Fruit fly (Drosophila melanogaster) whole organism, embryonic: Measurements from ENCODE around the gene dgt1.

Experiments used
- Atf6 ChIP-seq: fragments of 200-800 bp; sonication (Bioruptor generic); IDR thresholded peaks from 2 replicates; pipeline ENCODE4 v1.3.6; 2022; ENCODE audit warnings: missing biosample characterization, missing genetic modification characterization
- Bdp1 ChIP-seq: fragments of 200-800 bp; sonication (Bioruptor generic); optimal IDR thresholded peaks from 3 replicates; lab custom pipeline; 2016; ENCODE audit warnings: missing biosample characterization, missing genetic modification characterization
- CG10321 ChIP-seq: fragments of 200-800 bp; sonication (Bioruptor generic); IDR thresholded peaks from 2 replicates; pipeline ENCODE4 v1.3.6; 2022; ENCODE audit warnings: missing biosample characterization, missing genetic modification characterization
- CG10959 ChIP-seq: fragments of 200-800 bp; sonication (Bioruptor generic); IDR thresholded peaks from 2 replicates; pipeline ENCODE4 v1.3.6; 2022; ENCODE audit warnings: missing biosample characterization, missing genetic modification characterization
- CG13296 ChIP-seq: fragments of 200-800 bp; sonication (Bioruptor generic); optimal IDR thresholded peaks from 3 replicates; lab custom pipeline; 2018; ENCODE audit warnings: missing biosample characterization, mild to moderate bottlenecking, missing genetic modification characterization
- CG13624 ChIP-seq: fragments of 200-800 bp; sonication (Bioruptor generic); optimal IDR thresholded peaks from 2 replicates; lab custom pipeline; 2016; ENCODE audit warnings: missing biosample characterization, missing genetic modification characterization
- CG13894 ChIP-seq: fragments of 200-800 bp; sonication (Bioruptor generic); optimal IDR thresholded peaks from 3 replicates; lab custom pipeline; 2018; ENCODE audit warnings: missing biosample characterization, mild to moderate bottlenecking, missing genetic modification characterization, moderate library complexity
- CG14014 ChIP-seq: fragments of 200-800 bp; sonication (Bioruptor generic); IDR thresholded peaks from 2 replicates; pipeline ENCODE4 v1.3.6; 2022; ENCODE audit warnings: missing biosample characterization, missing genetic modification characterization
- CG15073 ChIP-seq: fragments of 200-800 bp; sonication (Bioruptor generic); optimal IDR thresholded peaks from 2 replicates; lab custom pipeline; 2016; ENCODE audit warnings: missing biosample characterization, missing genetic modification characterization
- CG1603 ChIP-seq: fragments of 200-800 bp; sonication (Bioruptor generic); optimal IDR thresholded peaks from 2 replicates; lab custom pipeline; 2019; ENCODE audit warnings: missing biosample characterization, mild to moderate bottlenecking, missing genetic modification characterization, moderate library complexity
- CG17328 ChIP-seq: fragments of 200-800 bp; sonication (Bioruptor generic); IDR thresholded peaks from 2 replicates; pipeline ENCODE4 v1.3.6; 2022; ENCODE audit warnings: missing biosample characterization, missing genetic modification characterization
- CG17359 ChIP-seq: fragments of 200-800 bp; sonication (Bioruptor generic); optimal IDR thresholded peaks from 3 replicates; lab custom pipeline; 2018; ENCODE audit warnings: missing biosample characterization, mild to moderate bottlenecking, missing genetic modification characterization, moderate library complexity
- CG30431 ChIP-seq: fragments of 200-800 bp; sonication (Bioruptor generic); optimal IDR thresholded peaks from 2 replicates; lab custom pipeline; 2017; ENCODE audit warnings: missing biosample characterization, missing genetic modification characterization
- CG31388 ChIP-seq: fragments of 200-800 bp; sonication (Bioruptor generic); optimal IDR thresholded peaks from 2 replicates; lab custom pipeline; 2016; ENCODE audit warnings: missing biosample characterization, missing genetic modification characterization
- CG43689 ChIP-seq: fragments of 200-800 bp; sonication (Bioruptor generic); IDR thresholded peaks from 2 replicates; pipeline ENCODE4 v1.3.6; 2022; ENCODE audit warnings: missing biosample characterization, missing genetic modification characterization
- CG7271 ChIP-seq: fragments of 200-800 bp; sonication (Bioruptor generic); optimal IDR thresholded peaks from 2 replicates; lab custom pipeline; 2018; ENCODE audit warnings: missing biosample characterization, mild to moderate bottlenecking, missing genetic modification characterization, moderate library complexity
- CG7556 ChIP-seq: fragments of 200-800 bp; sonication (Bioruptor generic); optimal IDR thresholded peaks from 2 replicates; lab custom pipeline; 2017; ENCODE audit warnings: missing biosample characterization, mild to moderate bottlenecking, missing genetic modification characterization
- Dbx ChIP-seq: fragments of 200-800 bp; sonication (Bioruptor generic); IDR thresholded peaks from 3 replicates; pipeline ENCODE4 v1.3.6; 2022; ENCODE audit warnings: missing biosample characterization, missing genetic modification characterization
- Dek ChIP-seq: fragments of 200-800 bp; sonication (Bioruptor generic); optimal IDR thresholded peaks from 3 replicates; lab custom pipeline; 2019; ENCODE audit warnings: missing biosample characterization, mild to moderate bottlenecking, missing genetic modification characterization, moderate library complexity
- Dp ChIP-seq: fragments of 200-800 bp; sonication (Bioruptor generic); optimal IDR thresholded peaks from 2 replicates; lab custom pipeline; 2018; ENCODE audit warnings: missing biosample characterization, mild to moderate bottlenecking, missing genetic modification characterization, moderate library complexity
- Ets97D ChIP-seq: fragments of 200-800 bp; sonication (Bioruptor generic); optimal IDR thresholded peaks from 3 replicates; lab custom pipeline; 2016; ENCODE audit warnings: missing biosample characterization, missing genetic modification characterization
- Gsc ChIP-seq: fragments of 200-800 bp; sonication (Bioruptor generic); IDR thresholded peaks from 2 replicates; pipeline ENCODE4 v1.3.6; 2022; ENCODE audit warnings: missing biosample characterization, missing genetic modification characterization
- NC2α ChIP-seq: fragments of 200-800 bp; sonication (Bioruptor generic); optimal IDR thresholded peaks from 2 replicates; lab custom pipeline; 2016; ENCODE audit warnings: missing biosample characterization, missing genetic modification characterization
- PHDP ChIP-seq: fragments of 200-800 bp; sonication (Bioruptor generic); optimal IDR thresholded peaks from 3 replicates; lab custom pipeline; 2018; ENCODE audit warnings: missing biosample characterization, mild to moderate bottlenecking, missing genetic modification characterization, moderate library complexity
- Rx ChIP-seq: fragments of 200-800 bp; sonication (Bioruptor generic); IDR thresholded peaks from 2 replicates; pipeline ENCODE4 v1.3.6; 2022; ENCODE audit warnings: missing biosample characterization, missing genetic modification characterization
- Spps ChIP-seq: fragments of 200-800 bp; sonication (Bioruptor generic); optimal IDR thresholded peaks from 2 replicates; lab custom pipeline; 2018; ENCODE audit warnings: missing biosample characterization, mild to moderate bottlenecking, missing genetic modification characterization
- Stat92E ChIP-seq, 3 experiments: fragments of >200 bp in 2 of 3; fragments of 200-800 bp in 1 of 3; sonication (Bioruptor generic) in 1 of 3; optimal IDR thresholded peaks; 2 replicates each; lab custom pipeline; 2017 to 2019; ENCODE audit warnings: missing biosample characterization in 3 of 3, missing genetic modification characterization in 3 of 3, mild to moderate bottlenecking in 1 of 3, moderate library complexity in 1 of 3
- Tbp ChIP-seq: fragments of >200 bp; optimal IDR thresholded peaks from 2 replicates; lab custom pipeline; 2018; ENCODE audit warnings: missing biosample characterization, missing genetic modification characterization
- abd-A ChIP-seq: fragments of 200-800 bp; sonication (Bioruptor generic); optimal IDR thresholded peaks from 3 replicates; lab custom pipeline; 2019; ENCODE audit warnings: missing biosample characterization, mild to moderate bottlenecking, missing genetic modification characterization, moderate library complexity
- ase ChIP-seq: fragments of 200-800 bp; sonication (Bioruptor generic); IDR thresholded peaks from 3 replicates; pipeline ENCODE4 v1.3.6; 2022; ENCODE audit warnings: missing biosample characterization, missing genetic modification characterization
- ash1 ChIP-seq: fragments of 200-800 bp; sonication (Bioruptor generic); optimal IDR thresholded peaks from 2 replicates; lab custom pipeline; 2018; ENCODE audit warnings: missing biosample characterization, mild to moderate bottlenecking, missing genetic modification characterization
- bbx ChIP-seq: fragments of 200-800 bp; sonication (Bioruptor generic); IDR thresholded peaks from 2 replicates; pipeline ENCODE4 v1.3.6; 2022; ENCODE audit warnings: missing biosample characterization, missing genetic modification characterization; ENCODE audit not compliant: partially characterized antibody
- bigmax ChIP-seq: fragments of 200-800 bp; sonication (Bioruptor generic); optimal IDR thresholded peaks from 2 replicates; lab custom pipeline; 2018; ENCODE audit warnings: missing biosample characterization, mild to moderate bottlenecking, missing genetic modification characterization
- crc ChIP-seq: fragments of 200-800 bp; sonication (Bioruptor generic); optimal IDR thresholded peaks from 2 replicates; lab custom pipeline; 2016; ENCODE audit warnings: missing biosample characterization, missing genetic modification characterization
- crp ChIP-seq, 2 experiments: fragments of 200-800 bp; sonication (Bioruptor generic); optimal IDR thresholded peaks; 2 replicates in 1 of 2; 3 replicates in 1 of 2; lab custom pipeline; 2017; ENCODE audit warnings: missing biosample characterization in 2 of 2, missing genetic modification characterization in 2 of 2, mild to moderate bottlenecking in 1 of 2, moderate library complexity in 1 of 2
- dimm ChIP-seq: fragments of 200-800 bp; sonication (Bioruptor generic); IDR thresholded peaks from 2 replicates; pipeline ENCODE4 v1.3.6; 2022; ENCODE audit warnings: missing biosample characterization, missing genetic modification characterization
- ems ChIP-seq: fragments of 200-800 bp; sonication (Bioruptor generic); optimal IDR thresholded peaks from 3 replicates; lab custom pipeline; 2016; ENCODE audit warnings: missing biosample characterization, missing genetic modification characterization
- fru ChIP-seq: fragments of >200 bp; optimal IDR thresholded peaks from 2 replicates; lab custom pipeline; 2017
- gem ChIP-seq: fragments of 200-800 bp; sonication (Bioruptor generic); optimal IDR thresholded peaks from 2 replicates; lab custom pipeline; 2019; ENCODE audit warnings: missing biosample characterization, mild to moderate bottlenecking, missing genetic modification characterization, moderate library complexity
- gt ChIP-seq: fragments of 200-800 bp; sonication (Bioruptor generic); IDR thresholded peaks from 2 replicates; pipeline ENCODE4 v1.3.6; 2022; ENCODE audit warnings: missing biosample characterization, missing genetic modification characterization
- hth ChIP-seq: fragments of >200 bp; optimal IDR thresholded peaks from 2 replicates; lab custom pipeline; 2017; ENCODE audit warnings: inconsistent platforms
- lmd ChIP-seq: fragments of 200-800 bp; sonication (Bioruptor generic); IDR thresholded peaks from 2 replicates; pipeline ENCODE4 v1.3.6; 2022; ENCODE audit warnings: missing biosample characterization, missing genetic modification characterization
- org-1 ChIP-seq: fragments of 200-800 bp; sonication (Bioruptor generic); optimal IDR thresholded peaks from 2 replicates; lab custom pipeline; 2017; ENCODE audit warnings: missing biosample characterization, missing genetic modification characterization
- psq ChIP-seq: fragments of 200-800 bp; sonication (Bioruptor generic); optimal IDR thresholded peaks from 2 replicates; lab custom pipeline; 2017; ENCODE audit warnings: missing biosample characterization, missing genetic modification characterization
- pzg ChIP-seq: fragments of 200-800 bp; sonication (Bioruptor generic); optimal IDR thresholded peaks from 3 replicates; lab custom pipeline; 2018; ENCODE audit warnings: missing biosample characterization, mild to moderate bottlenecking, missing genetic modification characterization, moderate library complexity
- run ChIP-seq: fragments of 200-800 bp; sonication (Bioruptor generic); optimal IDR thresholded peaks from 3 replicates; lab custom pipeline; 2018; ENCODE audit warnings: missing biosample characterization, mild to moderate bottlenecking, missing genetic modification characterization
- shn ChIP-seq: fragments of 200-800 bp; sonication (Bioruptor generic); optimal IDR thresholded peaks from 3 replicates; lab custom pipeline; 2016; ENCODE audit warnings: missing biosample characterization, missing genetic modification characterization
- unc-4 ChIP-seq: fragments of 200-800 bp; sonication (Bioruptor generic); IDR thresholded peaks from 2 replicates; pipeline ENCODE4 v1.3.6; 2022; ENCODE audit warnings: missing biosample characterization, missing genetic modification characterization; ENCODE audit not compliant: partially characterized antibody
- unpg ChIP-seq: fragments of 200-800 bp; sonication (Bioruptor generic); optimal IDR thresholded peaks from 3 replicates; lab custom pipeline; 2018; ENCODE audit warnings: missing biosample characterization, mild to moderate bottlenecking, missing genetic modification characterization, moderate library complexity
- vnd ChIP-seq: fragments of 200-800 bp; sonication (Bioruptor generic); IDR thresholded peaks from 3 replicates; pipeline ENCODE4 v1.3.6; 2022; ENCODE audit warnings: missing biosample characterization, missing genetic modification characterization; ENCODE audit not compliant: partially characterized antibody
- zfh1 ChIP-seq: fragments of 200-800 bp; sonication (Bioruptor generic); IDR thresholded peaks from 3 replicates; pipeline ENCODE4 v1.3.6; 2022; ENCODE audit warnings: missing biosample characterization, missing genetic modification characterization

Gene dgt1

dm6 chr3R:29806682-29807393 lies 50.5 kb downstream of the dgt1 start, which contains the start of the genes ca and ncd (continued):
- no peak for TF ChIP-seq CG7271 (tag; lab: Kevin White, UChicago)
- TF ChIP-seq Dp (GFP tag; lab: Kevin White, UChicago) = peak; percentile 88
- no peak for TF ChIP-seq Tbp (GFP tag; lab: Kevin White, UChicago)
- TF ChIP-seq Dbx (GFP tag; lab: Robert Waterston, UW) = no peak
- no peak for TF ChIP-seq Spps (tag; lab: Kevin White, UChicago)
- no peak for TF ChIP-seq CG17359 (tag; lab: Kevin White, UChicago)
- no peak for TF ChIP-seq CG30431 (GFP tag; lab: Kevin White, UChicago)
- TF ChIP-seq NC2α (GFP tag; lab: Kevin White, UChicago) = no peak
- TF ChIP-seq abd-A (tag; lab: Kevin White, UChicago) = no peak
- no peak for TF ChIP-seq CG10321 (GFP tag; lab: Robert Waterston, UW)
- peak; percentile 68 for TF ChIP-seq pzg
- TF ChIP-seq psq (GFP tag; lab: Kevin White, UChicago) = no peak
- TF ChIP-seq Dek (tag; lab: Kevin White, UChicago) = no peak
- peak; percentile 34; the same call in 1 of the 3 replicates for TF ChIP-seq vnd (GFP tag; lab: Robert Waterston, UW)
- no peak for TF ChIP-seq CG14014 (GFP tag; lab: Robert Waterston, UW)
- no peak for TF ChIP-seq CG15073 (GFP tag; lab: Kevin White, UChicago)
- TF ChIP-seq CG7556 (GFP tag; lab: Kevin White, UChicago) = no peak
- TF ChIP-seq hth = no peak
- no peak for TF ChIP-seq shn (GFP tag; lab: Kevin White, UChicago)
- no peak for TF ChIP-seq Stat92E (GFP tag; optimal IDR thresholded peaks at IDR 0.05; lab: Kevin White, UChicago)
- peak; percentile 41 to 88 for TF ChIP-seq crp (GFP tag; optimal IDR thresholded peaks at IDR 0.05; lab: Kevin White, UChicago)
- no peak for TF ChIP-seq dimm (GFP tag; lab: Robert Waterston, UW)
- TF ChIP-seq gt (GFP tag; lab: Robert Waterston, UW) = no peak
- TF ChIP-seq org-1 = no peak
- peak; percentile 68 for TF ChIP-seq bbx (GFP tag; lab: Robert Waterston, UW)
- no peak for TF ChIP-seq Rx (GFP tag; lab: Robert Waterston, UW)
- TF ChIP-seq gem (tag; lab: Kevin White, UChicago) = no peak
- no peak for TF ChIP-seq CG31388 (GFP tag; lab: Kevin White, UChicago)
- TF ChIP-seq zfh1 (GFP tag; lab: Robert Waterston, UW) = no peak
- no peak for TF ChIP-seq ash1 (GFP tag; lab: Kevin White, UChicago)
- TF ChIP-seq Gsc (GFP tag; lab: Robert Waterston, UW) = no peak
- TF ChIP-seq unc-4 (GFP tag; lab: Robert Waterston, UW) = peak; percentile 71
- no peak for TF ChIP-seq Atf6
- TF ChIP-seq CG10959 (GFP tag; lab: Robert Waterston, UW) = no peak
- TF ChIP-seq CG13296 (GFP tag; lab: Kevin White, UChicago) = no peak
- no peak for TF ChIP-seq crc (GFP tag; lab: Kevin White, UChicago)
- no peak for TF ChIP-seq ase (GFP tag; lab: Robert Waterston, UW)
- no peak for TF ChIP-seq run (tag; lab: Kevin White, UChicago)
- no peak for TF ChIP-seq CG1603
- no peak for TF ChIP-seq CG13894 (tag; lab: Kevin White, UChicago)
- no peak for TF ChIP-seq bigmax
- no peak for TF ChIP-seq PHDP (tag; lab: Kevin White, UChicago)
- no peak for TF ChIP-seq CG43689 (GFP tag; lab: Robert Waterston, UW)
- peak; percentile 1 for TF ChIP-seq CG13624 (GFP tag; lab: Kevin White, UChicago)
- TF ChIP-seq Bdp1 (GFP tag; lab: Kevin White, UChicago) = no peak
- TF ChIP-seq fru (lab: Kevin White, UChicago) = no peak
- no peak for TF ChIP-seq CG17328
- TF ChIP-seq Ets97D (GFP tag; lab: Kevin White, UChicago) = peak; percentile 46
- TF ChIP-seq lmd (GFP tag; lab: Robert Waterston, UW) = no peak
- TF ChIP-seq unpg = no peak
- no peak for TF ChIP-seq ems
